Worm (Caenorhabditis elegans): ENCODE measurements around the gene C14A6.7.

C14A6.7 gene

ce11 chrV:18195006-18195405, 26.8 kb upstream of the C14A6.7 start, which contains the start of gene F16H6.3:
Gene F16H6.3 (plus strand): TSS chrV:18195306.
- TF ChIP-seq ztf-1 (GFP tag; conservative IDR thresholded peaks at IDR 0.05) (no peak), unc-55 (GFP tag; optimal IDR thresholded peaks at IDR 0.05) (no peak), nhr-12 (tag; optimal IDR thresholded peaks at IDR 0.05) (no peak), ztf-11 (tag; optimal IDR thresholded peaks at IDR 0.05) (no peak), elt-3 (tag; optimal IDR thresholded peaks at IDR 0.05) (no peak), R02D3.7 (tag; optimal IDR thresholded peaks at IDR 0.05) (no peak), unc-39 (tag; optimal IDR thresholded peaks at IDR 0.05) (no peak), C34F6.9 (tag; optimal IDR thresholded peaks at IDR 0.05) (no peak), ZK546.5 (tag; optimal IDR thresholded peaks at IDR 0.05) (no peak), mab-5 (tag; optimal IDR thresholded peaks at IDR 0.05) (no peak), mdl-1 (tag; optimal IDR thresholded peaks at IDR 0.05) (no peak), lin-11 (tag; optimal IDR thresholded peaks at IDR 0.05) (no peak), F13H6.1 (tag; optimal IDR thresholded peaks at IDR 0.05) (no peak)

- TF ChIP-seq snpc-4 (tag; optimal IDR thresholded peaks at IDR 0.05), result no peak
- TF ChIP-seq dmd-4 (tag; optimal IDR thresholded peaks at IDR 0.05), result no peak
- TF ChIP-seq peb-1 (tag; optimal IDR thresholded peaks at IDR 0.05), result no peak
- TF ChIP-seq nhr-129 (tag; optimal IDR thresholded peaks at IDR 0.05), result no peak
- no peak for TF ChIP-seq nhr-237 (tag; optimal IDR thresholded peaks at IDR 0.05)
- no peak for TF ChIP-seq blmp-1 (tag; optimal IDR thresholded peaks at IDR 0.05; ENCODE audit: insufficient read depth)
- no peak for TF ChIP-seq egl-27 (tag; optimal IDR thresholded peaks at IDR 0.05)
- TF ChIP-seq unc-39 (tag; optimal IDR thresholded peaks at IDR 0.05), result no peak
- TF ChIP-seq ztf-1 (GFP tag; conservative IDR thresholded peaks at IDR 0.05), result no peak
- no peak for TF ChIP-seq ceh-16 (tag; optimal IDR thresholded peaks at IDR 0.05)
- TF ChIP-seq aly-2 (tag; optimal IDR thresholded peaks at IDR 0.05), result no peak
- TF ChIP-seq crh-2 (tag; optimal IDR thresholded peaks at IDR 0.05), result no peak
- TF ChIP-seq zag-1 (tag; optimal IDR thresholded peaks at IDR 0.05), result no peak
- no peak for TF ChIP-seq skn-1 (tag; optimal IDR thresholded peaks at IDR 0.05)
- TF ChIP-seq fos-1 (tag; optimal IDR thresholded peaks at IDR 0.05), result no peak
- no peak for TF ChIP-seq elt-1 (tag; optimal IDR thresholded peaks at IDR 0.05)
- TF ChIP-seq lin-13 (GFP tag; optimal IDR thresholded peaks at IDR 0.05), result no peak
Measured at ce11 chrV:18191128-18191527, 23.0 kb upstream of the C14A6.7 start, which contains the start of gene clec-42. Gene clec-42 (plus strand): TSS chrV:18191412.

ce11 chrV:18189181-18189580, 21.0 kb upstream of the C14A6.7 start, which contains the start of gene clec-246:
Gene clec-246 (plus strand): TSS chrV:18189481.
- no peak for TF ChIP-seq ceh-82 (tag; optimal IDR thresholded peaks at IDR 0.05)
- no peak for TF ChIP-seq unc-62 (GFP tag; optimal IDR thresholded peaks at IDR 0.05)
- no peak for TF ChIP-seq fos-1 (tag; optimal IDR thresholded peaks at IDR 0.05)
- TF ChIP-seq ztf-11 (tag; optimal IDR thresholded peaks at IDR 0.05), result no peak
- no peak for TF ChIP-seq nhr-21 (tag; optimal IDR thresholded peaks at IDR 0.05)
- no peak for TF ChIP-seq unc-55 (GFP tag; optimal IDR thresholded peaks at IDR 0.05)
- no peak for TF ChIP-seq ZK546.5 (tag; optimal IDR thresholded peaks at IDR 0.05)
- no peak for TF ChIP-seq lsy-2 (tag; optimal IDR thresholded peaks at IDR 0.05)
- no peak for TF ChIP-seq elt-3 (tag; optimal IDR thresholded peaks at IDR 0.05)
- TF ChIP-seq lin-11 (tag; optimal IDR thresholded peaks at IDR 0.05), result no peak
- TF ChIP-seq zag-1 (tag; optimal IDR thresholded peaks at IDR 0.05), result no peak
- no peak for TF ChIP-seq nhr-237 (tag; optimal IDR thresholded peaks at IDR 0.05)
- TF ChIP-seq nhr-10 (tag; optimal IDR thresholded peaks at IDR 0.05), result no peak
- no peak for TF ChIP-seq sma-9 (GFP tag; optimal IDR thresholded peaks at IDR 0.05)
- TF ChIP-seq sma-9 (tag; optimal IDR thresholded peaks at IDR 0.05), result no peak
- TF ChIP-seq sma-3 (GFP tag; optimal IDR thresholded peaks at IDR 0.05), result no peak
- TF ChIP-seq sem-4 (tag; optimal IDR thresholded peaks at IDR 0.05), result no peak
- TF ChIP-seq aly-2 (tag; optimal IDR thresholded peaks at IDR 0.05), result no peak
- no peak for TF ChIP-seq blmp-1 (tag; optimal IDR thresholded peaks at IDR 0.05; ENCODE audit: insufficient read depth)

DNA sequence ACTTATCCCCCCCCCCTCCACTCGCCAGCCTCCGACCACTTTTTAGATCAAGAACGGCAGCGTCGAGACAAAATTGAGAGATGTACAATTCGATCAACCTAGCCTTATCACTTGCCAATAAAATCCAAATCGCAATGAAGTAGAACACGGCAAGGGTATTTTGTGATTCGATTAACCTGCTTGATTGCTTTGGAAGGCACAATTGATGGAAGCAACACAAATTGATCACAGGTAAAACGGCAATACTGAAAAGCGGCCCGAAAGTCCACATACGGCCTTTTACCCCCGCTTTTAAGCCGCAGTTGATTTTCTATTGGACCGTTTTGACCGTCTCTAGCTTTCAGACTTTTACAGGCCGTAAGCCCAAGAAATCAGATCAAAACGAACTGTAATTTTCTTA, 20.2 kb upstream of the C14A6.7 start, which contains the start of gene clec-245:
TSS of gene clec-245 (minus strand) at position 101 of the 400 bp plus-strand sequence.
- TF ChIP-seq ztf-4 (tag; optimal IDR thresholded peaks at IDR 0.05), result no peak
- no peak for TF ChIP-seq fos-1 (tag; optimal IDR thresholded peaks at IDR 0.05)
- no peak for TF ChIP-seq alr-1 (tag; optimal IDR thresholded peaks at IDR 0.05)
- no peak for TF ChIP-seq R02D3.7 (tag; optimal IDR thresholded peaks at IDR 0.05)
- no peak for TF ChIP-seq unc-39 (tag; optimal IDR thresholded peaks at IDR 0.05)
